Worm (Caenorhabditis elegans) whole organism, L4 larva: ENCODE measurements around the gene T16G1.18.

ENCODE experiments used
- R02D3.7 ChIP-seq: fragments of 150-350 bp; sonication (generic microtip); optimal IDR thresholded peaks from 3 replicates; lab custom pipeline; 2014; ENCODE audit warnings: missing biosample characterization, missing genetic modification characterization
- dve-1 ChIP-seq: sonication (generic microtip); optimal IDR thresholded peaks from 2 replicates; lab custom pipeline; 2017; ENCODE audit warnings: antibody characterized with exemption, mild to moderate bottlenecking, missing genetic modification characterization, missing compliant biosample characterization; ENCODE audit not compliant: insufficient read depth
- egl-27 ChIP-seq: sonication (generic microtip); optimal IDR thresholded peaks from 3 replicates; lab custom pipeline; 2017; ENCODE audit warnings: missing biosample characterization, missing genetic modification reagents, missing genetic modification characterization
- fkh-10 ChIP-seq: fragments of 150-350 bp; optimal IDR thresholded peaks from 2 replicates; lab custom pipeline; 2014; ENCODE audit warnings: missing biosample characterization, missing genetic modification reagents, missing genetic modification characterization
- skn-1 ChIP-seq: fragments of 150-350 bp; optimal IDR thresholded peaks from 2 replicates; lab custom pipeline; 2014; ENCODE audit warnings: missing biosample characterization, missing genetic modification characterization

DNA sequence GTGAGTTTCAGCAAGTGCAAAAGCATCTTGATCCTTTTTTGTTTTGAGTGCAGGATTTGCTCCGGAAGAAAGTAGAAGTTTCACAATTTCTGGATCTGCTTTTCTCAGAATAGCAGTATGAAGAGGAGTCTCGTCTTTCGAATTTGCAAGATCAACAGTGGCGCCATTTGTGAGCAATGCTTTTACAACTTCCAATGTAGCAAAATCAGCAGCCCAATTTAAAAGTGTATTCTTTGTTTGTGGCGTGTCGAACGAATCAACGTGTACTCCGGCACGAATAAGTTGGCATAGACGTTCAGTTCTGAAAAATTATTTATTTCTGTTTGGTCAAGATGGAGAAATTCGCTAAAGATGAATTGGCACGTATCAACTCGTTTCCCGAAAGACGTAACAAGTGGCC lies 1.5 kb upstream of the T16G1.18 start, which contains the start of gene T16G1.13:
- TF ChIP-seq skn-1 (tag; lab: Kevin White, UChicago) = no peak
- TF ChIP-seq R02D3.7 (tag; lab: Kevin White, UChicago) = no peak
- no peak for TF ChIP-seq dve-1 (tag; lab: Kevin White, UChicago)
- no peak for TF ChIP-seq egl-27 (tag; lab: Kevin White, UChicago)
- TF ChIP-seq fkh-10 = no peak
